Worm (Caenorhabditis elegans) whole organism, L4 larva: ENCODE data around the gene lyst-1.

ENCODE experiments used
- T26A8.4 ChIP-seq: fragments of 200-800 bp; sonication (Bioruptor generic); IDR thresholded peaks from 2 replicates; pipeline ENCODE4 v1.3.6; 2022; ENCODE audit warnings: missing genetic modification characterization, missing compliant biosample characterization
- ZK546.5 ChIP-seq, 2 experiments: sonication (generic microtip); optimal IDR thresholded peaks; 2 replicates each; lab custom pipeline; 2017; ENCODE audit warnings: missing biosample characterization in 2 of 2, missing genetic modification characterization in 2 of 2
- aha-1 ChIP-seq: fragments of 150-350 bp; peaks from one replicate; lab custom pipeline; 2014; ENCODE audit warnings: missing biosample characterization, missing genetic modification characterization
- ceh-32 ChIP-seq: sonication (generic microtip); optimal IDR thresholded peaks from 2 replicates; lab custom pipeline; 2016; ENCODE audit warnings: mild to moderate bottlenecking, missing genetic modification characterization, missing compliant biosample characterization; ENCODE audit not compliant: poor library complexity
- ceh-62 ChIP-seq: sonication (generic microtip); optimal IDR thresholded peaks from 2 replicates; lab custom pipeline; 2017; ENCODE audit warnings: missing biosample characterization, missing genetic modification characterization
- ces-1 ChIP-seq: fragments of 150-350 bp; sonication (generic microtip); optimal IDR thresholded peaks from 4 replicates; lab custom pipeline; 2014; ENCODE audit warnings: missing biosample characterization, missing genetic modification reagents, missing genetic modification characterization
- ctbp-1 ChIP-seq: fragments of 200-800 bp; sonication (Bioruptor generic); IDR thresholded peaks from 2 replicates; pipeline ENCODE4 v1.3.6; 2022; ENCODE audit warnings: missing genetic modification reagents, missing genetic modification characterization, missing compliant biosample characterization
- daf-16 ChIP-seq, 3 experiments: sonication (generic microtip); optimal IDR thresholded peaks; 2 replicates each; lab custom pipeline; 2016 to 2017; ENCODE audit warnings: missing genetic modification characterization in 3 of 3, missing genetic modification reagents in 3 of 3, mild to moderate bottlenecking in 2 of 3, missing compliant biosample characterization in 2 of 3, missing biosample characterization in 1 of 3, moderate library complexity in 1 of 3
- daf-19 ChIP-seq: fragments of 200-800 bp; sonication (Bioruptor generic); conservative IDR thresholded peaks from 2 replicates; pipeline ENCODE4 v1.3.6; 2022; ENCODE audit warnings: missing genetic modification characterization, missing compliant biosample characterization
- dmd-6 ChIP-seq: fragments of 200-800 bp; sonication (Bioruptor generic); IDR thresholded peaks from 2 replicates; pipeline ENCODE4 v1.3.6; 2022; ENCODE audit warnings: missing genetic modification reagents, missing genetic modification characterization, missing compliant biosample characterization
- dmd-9 ChIP-seq: fragments of 200-800 bp; sonication (Bioruptor generic); IDR thresholded peaks from 2 replicates; pipeline ENCODE4 v1.3.6; 2022; ENCODE audit warnings: missing genetic modification reagents, missing genetic modification characterization, missing compliant biosample characterization
- dpl-1 ChIP-seq: fragments of 150-350 bp; optimal IDR thresholded peaks from 2 replicates; lab custom pipeline; 2014; ENCODE audit warnings: missing biosample characterization, missing genetic modification reagents, missing genetic modification characterization
- dve-1 ChIP-seq: sonication (generic microtip); optimal IDR thresholded peaks from 2 replicates; lab custom pipeline; 2017; ENCODE audit warnings: antibody characterized with exemption, mild to moderate bottlenecking, missing genetic modification characterization, missing compliant biosample characterization; ENCODE audit not compliant: insufficient read depth
- egl-43 ChIP-seq: fragments of 200-800 bp; sonication (Bioruptor generic); IDR thresholded peaks from 2 replicates; pipeline ENCODE4 v1.3.6; 2022; ENCODE audit warnings: missing genetic modification reagents, missing genetic modification characterization, missing compliant biosample characterization
- fkh-10 ChIP-seq: fragments of 150-350 bp; optimal IDR thresholded peaks from 2 replicates; lab custom pipeline; 2014; ENCODE audit warnings: missing biosample characterization, missing genetic modification reagents, missing genetic modification characterization
- fos-1 ChIP-seq: fragments of 150-350 bp; optimal IDR thresholded peaks from 2 replicates; lab custom pipeline; 2014; ENCODE audit warnings: missing biosample characterization, missing genetic modification characterization
- gei-8 ChIP-seq: fragments of 200-800 bp; sonication (Bioruptor generic); optimal IDR thresholded peaks from 2 replicates; lab custom pipeline; 2018; ENCODE audit warnings: mild to moderate bottlenecking, missing genetic modification characterization, missing compliant biosample characterization
- hlh-11 ChIP-seq: fragments of 200-800 bp; sonication (Bioruptor generic); optimal IDR thresholded peaks from 2 replicates; lab custom pipeline; 2018; ENCODE audit warnings: mild to moderate bottlenecking, missing genetic modification characterization, missing compliant biosample characterization
- hlh-30 ChIP-seq: sonication (generic microtip); optimal IDR thresholded peaks from 2 replicates; lab custom pipeline; 2017; ENCODE audit warnings: antibody characterized with exemption, mild to moderate bottlenecking, missing genetic modification characterization, missing compliant biosample characterization; ENCODE audit not compliant: insufficient read depth
- jun-1 ChIP-seq: fragments of 150-350 bp; optimal IDR thresholded peaks from 2 replicates; lab custom pipeline; 2014; ENCODE audit warnings: missing biosample characterization, missing genetic modification reagents, missing genetic modification characterization
- lin-29 ChIP-seq: fragments of 200-800 bp; sonication (Bioruptor generic); IDR thresholded peaks from 2 replicates; pipeline ENCODE4 v1.3.6; 2022; ENCODE audit warnings: missing genetic modification reagents, missing genetic modification characterization, missing compliant biosample characterization
- lin-39 ChIP-seq: fragments of 150-350 bp; optimal IDR thresholded peaks from 2 replicates; lab custom pipeline; 2014; ENCODE audit warnings: missing biosample characterization, missing genetic modification reagents, missing genetic modification characterization
- lsy-2 ChIP-seq, 2 experiments: fragments of 150-350 bp in 1 of 2; sonication (generic microtip) in 1 of 2; optimal IDR thresholded peaks; 2 replicates each; lab custom pipeline; 2014 to 2017; ENCODE audit warnings: missing biosample characterization in 2 of 2, missing genetic modification characterization in 2 of 2
- madf-5 ChIP-seq, 2 experiments: fragments of 200-800 bp; sonication (Bioruptor generic); IDR thresholded peaks; 2 replicates each; pipeline ENCODE4 v1.3.6; 2022; ENCODE audit warnings: missing compliant biosample characterization in 2 of 2, missing genetic modification characterization in 2 of 2
- madf-9 ChIP-seq: fragments of 200-800 bp; sonication (Bioruptor generic); conservative IDR thresholded peaks from 2 replicates; pipeline ENCODE4 v1.3.6; 2022; ENCODE audit warnings: missing genetic modification reagents, missing genetic modification characterization, missing compliant biosample characterization
- mdl-1 ChIP-seq, 2 experiments: fragments of 150-350 bp in 1 of 2; sonication (generic microtip) in 1 of 2; optimal IDR thresholded peaks; 2 replicates each; lab custom pipeline; 2014 to 2017; ENCODE audit warnings: missing biosample characterization in 2 of 2, missing genetic modification characterization in 2 of 2
- mep-1 ChIP-seq: fragments of 150-350 bp; sonication (generic microtip); optimal IDR thresholded peaks from 3 replicates; lab custom pipeline; 2014; ENCODE audit warnings: missing biosample characterization, missing genetic modification characterization
- mxl-3 ChIP-seq: fragments of 200-800 bp; sonication (Bioruptor generic); optimal IDR thresholded peaks from 2 replicates; lab custom pipeline; 2018; ENCODE audit warnings: mild to moderate bottlenecking, missing genetic modification characterization, missing compliant biosample characterization
- nhr-11 ChIP-seq: fragments of 150-350 bp; optimal IDR thresholded peaks from 2 replicates; lab custom pipeline; 2014; ENCODE audit warnings: missing biosample characterization, missing genetic modification characterization
- nhr-25 ChIP-seq: sonication (generic microtip); optimal IDR thresholded peaks from 2 replicates; lab custom pipeline; 2017; ENCODE audit warnings: missing genetic modification characterization, mild to moderate bottlenecking, missing compliant biosample characterization, antibody characterized with exemption, moderate library complexity, borderline replicate concordance; ENCODE audit not compliant: insufficient read depth
- nhr-28 ChIP-seq: fragments of 150-350 bp; optimal IDR thresholded peaks from 2 replicates; lab custom pipeline; 2014; ENCODE audit warnings: missing biosample characterization, missing genetic modification characterization
- nhr-48 ChIP-seq: sonication (generic microtip); optimal IDR thresholded peaks from 2 replicates; lab custom pipeline; 2016; ENCODE audit warnings: mild to moderate bottlenecking, missing genetic modification characterization, missing compliant biosample characterization
- php-3 ChIP-seq: fragments of 200-800 bp; sonication (Bioruptor generic); IDR thresholded peaks from 2 replicates; pipeline ENCODE4 v1.3.6; 2022; ENCODE audit warnings: missing genetic modification reagents, missing genetic modification characterization, missing compliant biosample characterization
- pqm-1 ChIP-seq: sonication (generic microtip); optimal IDR thresholded peaks from 2 replicates; lab custom pipeline; 2017; ENCODE audit warnings: missing biosample characterization, missing genetic modification characterization
- rbr-2 ChIP-seq: sonication (generic microtip); optimal IDR thresholded peaks from 2 replicates; lab custom pipeline; 2016; ENCODE audit warnings: missing genotype, missing genetic modification characterization, missing compliant biosample characterization
- sdz-12 ChIP-seq: fragments of 200-800 bp; sonication (Bioruptor generic); optimal IDR thresholded peaks from 2 replicates; lab custom pipeline; 2018; ENCODE audit warnings: mild to moderate bottlenecking, missing genetic modification characterization, missing compliant biosample characterization
- spr-1 ChIP-seq: sonication (generic microtip); optimal IDR thresholded peaks from 2 replicates; lab custom pipeline; 2016; ENCODE audit warnings: mild to moderate bottlenecking, missing genetic modification characterization, missing compliant biosample characterization
- tra-1 ChIP-seq: fragments of 200-800 bp; sonication (Bioruptor generic); IDR thresholded peaks from 2 replicates; pipeline ENCODE4 v1.3.6; 2022; ENCODE audit warnings: missing genetic modification reagents, missing genetic modification characterization, missing compliant biosample characterization
- unc-62 ChIP-seq, 3 experiments: fragments of 150-350 bp in 1 of 3; sonication (generic microtip); optimal IDR thresholded peaks in 2 of 3; peaks in 1 of 3; 1 replicate in 1 of 3; 2 replicates in 2 of 3; lab custom pipeline; 2014 to 2017; ENCODE audit warnings: missing biosample characterization in 3 of 3, missing genetic modification characterization in 3 of 3, missing genetic modification reagents in 3 of 3, missing genotype in 1 of 3
- zag-1 ChIP-seq: fragments of 150-350 bp; optimal IDR thresholded peaks from 2 replicates; lab custom pipeline; 2014; ENCODE audit warnings: missing biosample characterization, missing genetic modification characterization

lyst-1 gene

ce11 chrX:12184393-12184792, 43.4 kb upstream of the lyst-1 start:
- TF ChIP-seq lsy-2 (tag; optimal IDR thresholded peaks at IDR 0.05; lab: Kevin White, UChicago) = peak in 1 of 2 experiments; percentile 13
- peak; percentile 27 for TF ChIP-seq fkh-10
- TF ChIP-seq egl-43 (GFP tag; lab: Robert Waterston, UW) = no peak
- TF ChIP-seq ces-1 (GFP tag; lab: Kevin White, UChicago) = peak; percentile 73

- no peak for TF ChIP-seq dpl-1 (GFP tag; lab: Kevin White, UChicago)
- peak; percentile 16 for TF ChIP-seq mxl-3 (GFP tag; lab: Kevin White, UChicago)
- peak; percentile 78 for TF ChIP-seq aha-1 (tag; lab: Kevin White, UChicago)
- TF ChIP-seq rbr-2 = peak; percentile 16
- peak; percentile 12 for TF ChIP-seq hlh-11
- TF ChIP-seq gei-8 (GFP tag; lab: Kevin White, UChicago) = no peak
- TF ChIP-seq tra-1 (GFP tag; lab: Robert Waterston, UW) = 0 out of 2 replicates have a peak, but pooled peaks have one; percentile 13
- no peak for TF ChIP-seq pqm-1 (tag; lab: Kevin White, UChicago)
- peak in 1 of 2 experiments; percentile 31 for TF ChIP-seq mdl-1 (tag; optimal IDR thresholded peaks at IDR 0.05; lab: Kevin White, UChicago)
- no peak for TF ChIP-seq daf-16 (GFP tag; optimal IDR thresholded peaks at IDR 0.05; lab: Kevin White, UChicago)
- TF ChIP-seq daf-16 (tag; optimal IDR thresholded peaks at IDR 0.05; lab: Kevin White, UChicago) = no peak
- peak; percentile 29 for TF ChIP-seq hlh-30 (tag; lab: Kevin White, UChicago)
- TF ChIP-seq unc-62 (GFP tag; optimal IDR thresholded peaks at IDR 0.05 in 1 of 2; lab: Kevin White, UChicago) = peak in 1 of 2 experiments; percentile 97
- no peak for TF ChIP-seq unc-62 (tag; optimal IDR thresholded peaks at IDR 0.05; lab: Kevin White, UChicago)
- no peak for TF ChIP-seq ceh-62
- peak; percentile 28; the same call in 1 of the 2 replicates for TF ChIP-seq dmd-6 (GFP tag; lab: Robert Waterston, UW)
Observed at ce11 chrX:12182684-12183477, 41.9 kb upstream of the lyst-1 start.

- TF ChIP-seq ceh-32 (tag; lab: Kevin White, UChicago) (no peak), mep-1 (tag; lab: Kevin White, UChicago) (no peak), dpl-1 (GFP tag; lab: Kevin White, UChicago) (no peak), lin-29 (GFP tag; lab: Robert Waterston, UW) (no peak), jun-1 (no peak), dve-1 (tag; lab: Kevin White, UChicago) (peak; percentile 57), fos-1 (tag; lab: Kevin White, UChicago) (no peak), ctbp-1 (GFP tag; lab: Robert Waterston, UW) (no peak), nhr-25 (tag; lab: Kevin White, UChicago) (peak; percentile 12), dmd-6 (GFP tag; lab: Robert Waterston, UW) (0 out of 2 replicates have a peak, but pooled peaks have one; percentile 30), hlh-30 (tag; lab: Kevin White, UChicago) (peak; percentile 25), ZK546.5 (tag; optimal IDR thresholded peaks at IDR 0.05; lab: Kevin White, UChicago) (no peak), hlh-11 (peak; percentile 41), daf-16 (GFP tag; optimal IDR thresholded peaks at IDR 0.05; lab: Kevin White, UChicago) (no peak), daf-16 (tag; optimal IDR thresholded peaks at IDR 0.05; lab: Kevin White, UChicago) (peak; percentile 13), nhr-28 (tag; lab: Kevin White, UChicago) (peak; percentile 11)
Observed at ce11 chrX:12181606-12182005, 40.7 kb upstream of the lyst-1 start.

- peak; percentile 45 for TF ChIP-seq hlh-11
- TF ChIP-seq T26A8.4 (GFP tag; lab: Robert Waterston, UW) = no peak
- no peak for TF ChIP-seq nhr-11 (tag; lab: Kevin White, UChicago)
- no peak for TF ChIP-seq daf-19 (GFP tag; lab: Robert Waterston, UW)
- TF ChIP-seq php-3 = no peak
- no peak for TF ChIP-seq madf-5 (GFP tag; IDR thresholded peaks at IDR 0.05; lab: Robert Waterston, UW)
- TF ChIP-seq lin-29 (GFP tag; lab: Robert Waterston, UW) = no peak
- TF ChIP-seq unc-62 (GFP tag; optimal IDR thresholded peaks at IDR 0.05 in 1 of 2; lab: Kevin White, UChicago) = peak in 1 of 2 experiments; percentile 99
- no peak for TF ChIP-seq unc-62 (tag; optimal IDR thresholded peaks at IDR 0.05; lab: Kevin White, UChicago)
- TF ChIP-seq spr-1 (tag; lab: Kevin White, UChicago) = no peak
- no peak for TF ChIP-seq sdz-12 (GFP tag; lab: Kevin White, UChicago)
- TF ChIP-seq madf-9 (GFP tag; lab: Robert Waterston, UW) = no peak
- TF ChIP-seq nhr-28 (tag; lab: Kevin White, UChicago) = peak; percentile 34
- no peak for TF ChIP-seq zag-1
- TF ChIP-seq nhr-48 (tag; lab: Kevin White, UChicago) = peak; percentile 22
- no peak for TF ChIP-seq jun-1
- TF ChIP-seq lin-39 (tag; lab: Kevin White, UChicago) = no peak
- TF ChIP-seq mdl-1 (tag; optimal IDR thresholded peaks at IDR 0.05; lab: Kevin White, UChicago) = peak in 1 of 2 experiments; percentile 38
- 0 out of 2 replicates have a peak, but pooled peaks have one; percentile 16 for TF ChIP-seq ctbp-1 (GFP tag; lab: Robert Waterston, UW)
- TF ChIP-seq nhr-25 (tag; lab: Kevin White, UChicago) = peak; percentile 57
- TF ChIP-seq dmd-9 (GFP tag; lab: Robert Waterston, UW) = no peak
Observed at ce11 chrX:12180681-12181080, 39.7 kb upstream of the lyst-1 start.
